Worm (Caenorhabditis elegans) whole organism, L2 larva: ENCODE data around the gene R08D7.5.
A peak's percentile ranks its signal among the peaks of the same experiment; 100 is the strongest.

Experiments
- C34F6.9 ChIP-seq: fragments of 150-350 bp; optimal IDR thresholded peaks from 2 replicates; lab custom pipeline; 2014; ENCODE audit warnings: missing biosample characterization, missing genetic modification characterization
- F13H6.1 ChIP-seq: sonication (generic microtip); optimal IDR thresholded peaks from 2 replicates; lab custom pipeline; 2016; ENCODE audit warnings: missing genetic modification characterization, missing compliant biosample characterization
- R02D3.7 ChIP-seq: fragments of 150-350 bp; optimal IDR thresholded peaks from 2 replicates; lab custom pipeline; 2014; ENCODE audit warnings: missing biosample characterization, missing genetic modification characterization
- Y55F3AM.14 ChIP-seq: fragments of 200-800 bp; sonication (Bioruptor generic); optimal IDR thresholded peaks from 2 replicates; lab custom pipeline; 2018; ENCODE audit warnings: mild to moderate bottlenecking, missing genetic modification characterization, missing compliant biosample characterization
- ZK546.5 ChIP-seq: sonication (generic microtip); optimal IDR thresholded peaks from 2 replicates; lab custom pipeline; 2017; ENCODE audit warnings: missing biosample characterization, missing genetic modification characterization
- alr-1 ChIP-seq: fragments of 150-350 bp; optimal IDR thresholded peaks from 2 replicates; lab custom pipeline; 2014; ENCODE audit warnings: missing biosample characterization, missing genetic modification characterization
- aly-2 ChIP-seq: fragments of 150-350 bp; optimal IDR thresholded peaks from 2 replicates; lab custom pipeline; 2014; ENCODE audit warnings: missing biosample characterization, missing genetic modification characterization
- blmp-1 ChIP-seq: sonication (generic microtip); optimal IDR thresholded peaks from 2 replicates; lab custom pipeline; 2017; ENCODE audit warnings: missing genetic modification characterization, mild to moderate bottlenecking, missing compliant biosample characterization, antibody characterized with exemption, moderate library complexity; ENCODE audit not compliant: insufficient read depth
- ceh-82 ChIP-seq: fragments of 150-350 bp; optimal IDR thresholded peaks from 2 replicates; lab custom pipeline; 2014; ENCODE audit warnings: missing biosample characterization, missing genetic modification characterization
- crh-2 ChIP-seq: sonication (generic microtip); optimal IDR thresholded peaks from 2 replicates; lab custom pipeline; 2017; ENCODE audit warnings: missing biosample characterization, missing genetic modification characterization
- dmd-4 ChIP-seq: sonication (generic microtip); optimal IDR thresholded peaks from 2 replicates; lab custom pipeline; 2017; ENCODE audit warnings: missing biosample characterization, missing genetic modification characterization
- elt-1 ChIP-seq: fragments of 150-350 bp; optimal IDR thresholded peaks from 2 replicates; lab custom pipeline; 2014; ENCODE audit warnings: missing biosample characterization, missing genetic modification characterization
- elt-3 ChIP-seq: sonication (generic microtip); optimal IDR thresholded peaks from 2 replicates; lab custom pipeline; 2017; ENCODE audit warnings: missing biosample characterization, missing genetic modification characterization
- fos-1 ChIP-seq: fragments of 150-350 bp; optimal IDR thresholded peaks from 2 replicates; lab custom pipeline; 2014; ENCODE audit warnings: missing biosample characterization, missing genetic modification characterization
- gmeb-1 ChIP-seq: fragments of 150-350 bp; optimal IDR thresholded peaks from 2 replicates; lab custom pipeline; 2014; ENCODE audit warnings: missing biosample characterization, missing genetic modification characterization
- lin-11 ChIP-seq: fragments of 150-350 bp; sonication (generic microtip); optimal IDR thresholded peaks from 2 replicates; lab custom pipeline; 2014; ENCODE audit warnings: missing biosample characterization, missing genetic modification characterization, inconsistent platforms, mixed read lengths
- lin-13 ChIP-seq: fragments of 150-350 bp; optimal IDR thresholded peaks from 2 replicates; lab custom pipeline; 2014; ENCODE audit warnings: missing biosample characterization, missing genetic modification reagents, missing genetic modification characterization
- lin-39 ChIP-seq: fragments of 150-350 bp; optimal IDR thresholded peaks from 2 replicates; lab custom pipeline; 2014; ENCODE audit warnings: missing biosample characterization, missing genetic modification reagents, missing genetic modification characterization
- lsy-2 ChIP-seq, 2 experiments: fragments of 150-350 bp in 1 of 2; sonication (generic microtip) in 1 of 2; optimal IDR thresholded peaks; 2 replicates each; lab custom pipeline; 2014 to 2017; ENCODE audit warnings: missing biosample characterization in 2 of 2, missing genetic modification characterization in 2 of 2
- mbf-1 ChIP-seq: sonication (generic microtip); optimal IDR thresholded peaks from 2 replicates; lab custom pipeline; 2017; ENCODE audit warnings: missing biosample characterization, missing genetic modification characterization
- mdl-1 ChIP-seq, 2 experiments: fragments of 150-350 bp in 1 of 2; sonication (generic microtip) in 1 of 2; optimal IDR thresholded peaks; 2 replicates each; lab custom pipeline; 2017; ENCODE audit warnings: missing biosample characterization in 2 of 2, missing genetic modification characterization in 2 of 2
- nhr-11 ChIP-seq: fragments of 150-350 bp; optimal IDR thresholded peaks from 2 replicates; lab custom pipeline; 2014; ENCODE audit warnings: missing biosample characterization, missing genetic modification characterization
- nhr-12 ChIP-seq: fragments of 150-350 bp; optimal IDR thresholded peaks from 2 replicates; lab custom pipeline; 2014; ENCODE audit warnings: missing biosample characterization, missing genetic modification characterization
- nhr-21 ChIP-seq: fragments of 150-350 bp; optimal IDR thresholded peaks from 2 replicates; lab custom pipeline; 2014; ENCODE audit warnings: missing biosample characterization, missing genetic modification characterization
- nhr-23 ChIP-seq: fragments of 150-350 bp; optimal IDR thresholded peaks from 2 replicates; lab custom pipeline; 2014; ENCODE audit warnings: missing biosample characterization, missing genetic modification reagents, missing genetic modification characterization
- nhr-237 ChIP-seq: fragments of 150-350 bp; optimal IDR thresholded peaks from 2 replicates; lab custom pipeline; 2014; ENCODE audit warnings: missing biosample characterization, missing genetic modification characterization
- nhr-25 ChIP-seq: fragments of 150-350 bp; sonication (generic microtip); optimal IDR thresholded peaks from 3 replicates; lab custom pipeline; 2014; ENCODE audit warnings: missing biosample characterization, missing genetic modification characterization
- nhr-6 ChIP-seq: fragments of 150-350 bp; optimal IDR thresholded peaks from 2 replicates; lab custom pipeline; 2014; ENCODE audit warnings: missing biosample characterization, missing genetic modification characterization
- nhr-77 ChIP-seq: fragments of 150-350 bp; optimal IDR thresholded peaks from 2 replicates; lab custom pipeline; 2014; ENCODE audit warnings: missing biosample characterization, missing genetic modification characterization
- peb-1 ChIP-seq: fragments of 150-350 bp; optimal IDR thresholded peaks from 2 replicates; lab custom pipeline; 2014; ENCODE audit warnings: missing biosample characterization, missing genetic modification characterization
- sem-4 ChIP-seq: fragments of 150-350 bp; optimal IDR thresholded peaks from 2 replicates; lab custom pipeline; 2014; ENCODE audit warnings: missing biosample characterization, missing genetic modification reagents, missing genetic modification characterization
- skn-1 ChIP-seq: sonication (generic microtip); optimal IDR thresholded peaks from 2 replicates; lab custom pipeline; 2017; ENCODE audit warnings: missing biosample characterization, missing genetic modification characterization
- sma-3 ChIP-seq: sonication (generic microtip); optimal IDR thresholded peaks from 2 replicates; lab custom pipeline; 2016; ENCODE audit warnings: missing genetic modification reagents, missing genetic modification characterization, missing compliant biosample characterization
- sma-9 ChIP-seq, 2 experiments: fragments of 150-350 bp in 1 of 2; sonication (generic microtip) in 1 of 2; optimal IDR thresholded peaks; 2 replicates each; lab custom pipeline; 2014 to 2016; ENCODE audit warnings: missing genetic modification characterization in 2 of 2, mild to moderate bottlenecking in 1 of 2, missing biosample characterization in 1 of 2, missing compliant biosample characterization in 1 of 2, missing genetic modification reagents in 1 of 2, moderate library complexity in 1 of 2
- snpc-4 ChIP-seq: fragments of 150-350 bp; optimal IDR thresholded peaks from 2 replicates; lab custom pipeline; 2014; ENCODE audit warnings: missing biosample characterization, missing genetic modification characterization
- unc-39 ChIP-seq: fragments of 150-350 bp; optimal IDR thresholded peaks from 2 replicates; lab custom pipeline; 2014; ENCODE audit warnings: missing biosample characterization, missing genetic modification characterization
- unc-62 ChIP-seq: fragments of 150-350 bp; optimal IDR thresholded peaks from 2 replicates; lab custom pipeline; 2014; ENCODE audit warnings: missing biosample characterization, missing genetic modification reagents, missing genetic modification characterization
- zag-1 ChIP-seq: fragments of 150-350 bp; optimal IDR thresholded peaks from 2 replicates; lab custom pipeline; 2014; ENCODE audit warnings: missing biosample characterization, missing genetic modification characterization
- ztf-1 ChIP-seq: fragments of 200-800 bp; sonication (Bioruptor generic); conservative IDR thresholded peaks from 2 replicates; pipeline ENCODE4 v1.3.6; 2022; ENCODE audit warnings: missing genetic modification characterization, missing compliant biosample characterization
- ztf-11 ChIP-seq: sonication (generic microtip); optimal IDR thresholded peaks from 2 replicates; lab custom pipeline; 2017; ENCODE audit warnings: missing biosample characterization, missing genetic modification characterization

The R08D7.5 gene

ce11 chrIII:8978512-8979352 is 4.8 kb downstream of the R08D7.5 start:
- TF ChIP-seq nhr-237 (tag; lab: Kevin White, UChicago): no peak
- no peak for TF ChIP-seq snpc-4
- TF ChIP-seq F13H6.1 (tag; lab: Kevin White, UChicago): no peak
- TF ChIP-seq lsy-2 (tag; optimal IDR thresholded peaks at IDR 0.05; lab: Kevin White, UChicago): peak in 1 of 2 experiments; percentile 36
- no peak for TF ChIP-seq lin-11 (tag; lab: Kevin White, UChicago)
- TF ChIP-seq nhr-23 (tag; lab: Kevin White, UChicago): no peak
- no peak for TF ChIP-seq mdl-1 (tag; optimal IDR thresholded peaks at IDR 0.05; lab: Kevin White, UChicago)
- TF ChIP-seq ceh-82 (tag; lab: Kevin White, UChicago): no peak
- TF ChIP-seq unc-62 (GFP tag; lab: Kevin White, UChicago): no peak
- TF ChIP-seq ztf-11 (tag; lab: Kevin White, UChicago): no peak
- no peak for TF ChIP-seq unc-39
- TF ChIP-seq lin-13 (GFP tag; lab: Kevin White, UChicago): no peak
- TF ChIP-seq skn-1 (tag; lab: Kevin White, UChicago): no peak
- TF ChIP-seq ZK546.5: no peak
- peak; percentile 15 for TF ChIP-seq sma-3 (GFP tag; lab: Kevin White, UChicago)
- no peak for TF ChIP-seq elt-1 (tag; lab: Kevin White, UChicago)
- no peak for TF ChIP-seq alr-1 (tag; lab: Kevin White, UChicago)
- TF ChIP-seq Y55F3AM.14: peak; percentile 55
- TF ChIP-seq ztf-1 (GFP tag; lab: Robert Waterston, UW): no peak
- TF ChIP-seq nhr-25 (tag; lab: Kevin White, UChicago): peak; percentile 36
- no peak for TF ChIP-seq gmeb-1 (tag; lab: Kevin White, UChicago)
- TF ChIP-seq elt-3 (tag; lab: Kevin White, UChicago): no peak
- peak; percentile 37 for TF ChIP-seq sma-9 (GFP tag; optimal IDR thresholded peaks at IDR 0.05; lab: Kevin White, UChicago)
- no peak for TF ChIP-seq sma-9 (tag; optimal IDR thresholded peaks at IDR 0.05; lab: Kevin White, UChicago)
- no peak for TF ChIP-seq sem-4 (tag; lab: Kevin White, UChicago)
- TF ChIP-seq dmd-4 (tag; lab: Kevin White, UChicago): no peak
- no peak for TF ChIP-seq aly-2 (tag; lab: Kevin White, UChicago)
- no peak for TF ChIP-seq peb-1
- no peak for TF ChIP-seq nhr-12 (tag; lab: Kevin White, UChicago)
- TF ChIP-seq nhr-11 (tag; lab: Kevin White, UChicago): no peak
- no peak for TF ChIP-seq lin-39 (tag; lab: Kevin White, UChicago)
- TF ChIP-seq C34F6.9: peak; percentile 34
- TF ChIP-seq nhr-77 (tag; lab: Kevin White, UChicago): no peak
- peak; percentile 2 for TF ChIP-seq crh-2
- TF ChIP-seq mbf-1 (tag; lab: Kevin White, UChicago): no peak
- TF ChIP-seq fos-1 (tag; lab: Kevin White, UChicago): peak; percentile 15
- TF ChIP-seq, all 48 proteins: peak for 8

- TF ChIP-seq Y55F3AM.14: no peak
- no peak for TF ChIP-seq sma-9 (GFP tag; optimal IDR thresholded peaks at IDR 0.05; lab: Kevin White, UChicago)
- TF ChIP-seq sma-9 (tag; optimal IDR thresholded peaks at IDR 0.05; lab: Kevin White, UChicago): no peak
- no peak for TF ChIP-seq C34F6.9
- no peak for TF ChIP-seq zag-1
- no peak for TF ChIP-seq nhr-21 (tag; lab: Kevin White, UChicago)
- no peak for TF ChIP-seq R02D3.7
- no peak for TF ChIP-seq skn-1 (tag; lab: Kevin White, UChicago)
- TF ChIP-seq nhr-11 (tag; lab: Kevin White, UChicago): no peak
- no peak for TF ChIP-seq blmp-1 (tag; lab: Kevin White, UChicago)
- no peak for TF ChIP-seq F13H6.1 (tag; lab: Kevin White, UChicago)
- TF ChIP-seq unc-39: no peak
- no peak for TF ChIP-seq nhr-6 (tag; lab: Kevin White, UChicago)
- TF ChIP-seq, all 48 proteins: peak for 0
Observed at ce11 chrIII:8980892-8981291, 7.0 kb downstream of the R08D7.5 start.
